Worm (Caenorhabditis elegans): ENCODE measurements around the gene T01B11.1.

The T01B11.1 gene

DNA sequence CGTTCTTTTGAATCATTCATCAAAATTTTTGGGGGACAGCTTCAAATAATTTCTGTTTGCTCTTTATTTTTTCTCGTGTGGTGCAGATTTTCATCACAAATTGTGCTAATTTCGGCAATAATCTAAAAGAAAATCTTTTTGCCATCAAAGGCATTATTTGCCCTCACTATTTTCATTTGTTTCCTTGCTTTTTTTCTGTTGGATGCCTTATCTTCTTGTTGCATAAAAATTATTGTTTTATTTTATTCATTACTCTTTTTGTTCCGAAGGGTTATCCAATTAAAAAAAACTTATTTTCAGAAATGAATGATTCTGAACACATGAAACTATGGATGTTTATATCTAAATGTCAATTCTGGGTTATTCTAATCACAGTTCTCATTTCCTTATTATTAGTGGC, at the start of gene T01B11.1:
Gene T01B11.1, plus strand, starts transcription at position 301 of the 400 bp plus-strand sequence.
- TF ChIP-seq nhr-23 (tag; optimal IDR thresholded peaks at IDR 0.05) (no peak), nhr-129 (tag; optimal IDR thresholded peaks at IDR 0.05) (no peak), nhr-6 (tag; optimal IDR thresholded peaks at IDR 0.05) (no peak), ceh-82 (tag; optimal IDR thresholded peaks at IDR 0.05) (no peak), unc-62 (GFP tag; optimal IDR thresholded peaks at IDR 0.05) (no peak), mbf-1 (tag; optimal IDR thresholded peaks at IDR 0.05) (no peak), ztf-4 (tag; optimal IDR thresholded peaks at IDR 0.05) (no peak), nhr-12 (tag; optimal IDR thresholded peaks at IDR 0.05) (no peak), sma-3 (GFP tag; optimal IDR thresholded peaks at IDR 0.05) (no peak), nhr-237 (tag; optimal IDR thresholded peaks at IDR 0.05) (no peak), sem-4 (tag; optimal IDR thresholded peaks at IDR 0.05) (no peak), crh-2 (tag; optimal IDR thresholded peaks at IDR 0.05) (no peak), mab-5 (tag; optimal IDR thresholded peaks at IDR 0.05) (no peak)

DNA sequence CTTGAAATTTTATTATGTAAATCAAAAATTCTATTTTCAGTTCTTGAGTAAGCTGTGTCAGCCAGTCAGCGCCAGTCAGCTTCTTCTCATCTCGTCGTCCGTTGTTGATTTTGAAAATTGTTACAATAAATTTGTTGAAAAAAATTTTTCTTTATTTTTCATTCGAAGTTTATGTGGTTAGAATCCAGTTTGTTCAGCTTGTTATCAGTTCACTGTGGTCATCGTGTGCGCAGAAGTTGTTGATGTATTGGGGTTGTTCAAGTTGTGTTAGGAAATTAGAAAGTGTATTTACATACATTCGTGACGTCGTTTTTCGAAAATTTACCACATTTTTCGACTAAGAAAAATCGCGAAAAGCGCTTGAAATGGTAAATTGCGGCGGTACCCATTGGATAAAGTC, 49.2 kb upstream of the T01B11.1 start:
- no peak for TF ChIP-seq mab-5 (tag; optimal IDR thresholded peaks at IDR 0.05)

DNA sequence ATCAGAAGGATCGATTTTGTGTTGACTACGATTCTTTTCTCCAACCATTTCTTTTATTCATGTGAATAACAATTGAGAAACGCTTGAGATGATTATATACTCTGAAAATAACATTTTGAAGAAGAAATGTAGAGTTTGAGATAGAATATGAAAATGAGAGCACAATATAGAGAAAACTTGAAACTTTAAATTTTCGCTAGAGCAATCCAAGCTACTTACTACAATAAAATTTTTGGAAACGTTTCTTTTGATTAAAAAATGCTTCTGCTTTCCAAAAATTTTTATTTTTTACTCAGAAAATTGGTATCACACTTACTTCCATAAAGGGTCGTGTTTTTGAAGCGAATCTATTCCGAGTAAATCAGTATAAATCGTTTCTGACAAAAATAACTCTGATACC, 26.0 kb upstream of the T01B11.1 start, which contains the start of gene M116.5:
Gene M116.5, minus strand, starts transcription at position 101 of the 400 bp plus-strand sequence.
- no peak for TF ChIP-seq ceh-82 (tag; optimal IDR thresholded peaks at IDR 0.05)

DNA sequence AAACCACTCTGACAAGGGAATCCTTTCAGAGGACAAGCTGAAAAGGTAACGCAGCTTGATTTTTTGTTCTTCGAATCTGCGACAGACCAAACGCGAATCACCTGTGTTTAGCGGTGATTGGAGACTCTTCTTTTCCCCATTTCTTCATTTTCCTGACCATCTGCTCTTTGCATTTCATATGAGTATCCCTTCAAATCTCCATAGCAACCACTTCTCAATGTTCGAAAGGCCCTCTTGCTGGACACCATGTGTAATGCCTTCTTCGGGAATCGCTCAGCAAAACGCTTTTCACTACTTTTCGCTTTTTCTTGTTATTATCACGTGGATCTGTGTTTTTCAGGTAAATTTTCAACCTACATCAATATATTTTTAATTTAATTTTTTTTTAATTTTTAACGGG, 20.5 kb upstream of the T01B11.1 start, which contains the start of the genes T26A8.3 and tmem-231:
Gene T26A8.3, minus strand, starts transcription at position 101 of the 400 bp plus-strand sequence.
Gene tmem-231, plus strand, starts transcription at position 249 of the 400 bp plus-strand sequence.
- TF ChIP-seq unc-39 (tag; optimal IDR thresholded peaks at IDR 0.05) (no peak), mbf-1 (tag; optimal IDR thresholded peaks at IDR 0.05) (no peak), elt-1 (tag; optimal IDR thresholded peaks at IDR 0.05) (no peak), ceh-82 (tag; optimal IDR thresholded peaks at IDR 0.05) (no peak), nhr-25 (tag; optimal IDR thresholded peaks at IDR 0.05) (no peak), F13H6.1 (tag; optimal IDR thresholded peaks at IDR 0.05) (no peak), lin-13 (GFP tag; optimal IDR thresholded peaks at IDR 0.05) (no peak), egl-27 (tag; optimal IDR thresholded peaks at IDR 0.05) (no peak), C34F6.9 (tag; optimal IDR thresholded peaks at IDR 0.05) (no peak), nhr-12 (tag; optimal IDR thresholded peaks at IDR 0.05) (no peak), lin-11 (tag; optimal IDR thresholded peaks at IDR 0.05) (no peak), unc-55 (GFP tag; optimal IDR thresholded peaks at IDR 0.05) (no peak), mdl-1 (tag; optimal IDR thresholded peaks at IDR 0.05) (no peak), ztf-4 (tag; optimal IDR thresholded peaks at IDR 0.05) (no peak), aly-2 (tag; optimal IDR thresholded peaks at IDR 0.05) (no peak), nhr-129 (tag; optimal IDR thresholded peaks at IDR 0.05) (no peak)

DNA sequence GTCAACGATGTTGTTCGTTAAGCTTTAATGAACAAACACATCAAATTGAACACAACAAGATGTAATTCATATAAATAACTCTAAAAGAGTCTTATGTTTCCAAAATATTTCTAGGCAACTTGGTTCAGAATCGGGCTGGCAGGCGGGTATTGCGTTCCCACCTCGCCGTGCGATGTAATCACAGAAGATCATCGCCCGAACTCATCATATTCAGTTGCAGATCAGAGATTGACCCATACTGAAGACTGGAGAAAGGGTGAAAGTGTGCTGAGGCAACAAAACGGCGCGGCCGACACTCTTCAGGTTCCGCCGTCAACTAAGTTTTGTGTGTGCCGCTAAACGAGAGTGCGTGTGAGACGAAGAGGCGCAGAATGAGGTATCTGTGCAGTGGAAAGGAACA, 18.5 kb upstream of the T01B11.1 start:
- TF ChIP-seq sem-4 (tag; optimal IDR thresholded peaks at IDR 0.05), result peak; percentile 44
- no peak for TF ChIP-seq alr-1 (tag; optimal IDR thresholded peaks at IDR 0.05)
- no peak for TF ChIP-seq aly-2 (tag; optimal IDR thresholded peaks at IDR 0.05)
- peak; percentile 76 for TF ChIP-seq blmp-1 (tag; optimal IDR thresholded peaks at IDR 0.05; ENCODE audit: insufficient read depth)
- TF ChIP-seq nhr-25 (tag; optimal IDR thresholded peaks at IDR 0.05), result peak; percentile 61
- peak; percentile 99 for TF ChIP-seq snpc-4 (tag; optimal IDR thresholded peaks at IDR 0.05)
- TF ChIP-seq Y55F3AM.14 (GFP tag; optimal IDR thresholded peaks at IDR 0.05), result peak; percentile 81
- TF ChIP-seq F13H6.1 (tag; optimal IDR thresholded peaks at IDR 0.05), result peak; percentile 81
- TF ChIP-seq ama-1 (optimal IDR thresholded peaks at IDR 0.05), result peak; percentile 98
- TF ChIP-seq ztf-11 (tag; optimal IDR thresholded peaks at IDR 0.05), result no peak
- TF ChIP-seq unc-55 (GFP tag; optimal IDR thresholded peaks at IDR 0.05), result peak; percentile 61
- peak; percentile 60 for TF ChIP-seq C34F6.9 (tag; optimal IDR thresholded peaks at IDR 0.05)
- TF ChIP-seq mab-5 (tag; optimal IDR thresholded peaks at IDR 0.05), result peak; percentile 51
- no peak for TF ChIP-seq ceh-82 (tag; optimal IDR thresholded peaks at IDR 0.05)
- TF ChIP-seq ztf-4 (tag; optimal IDR thresholded peaks at IDR 0.05), result peak; percentile 46
- TF ChIP-seq crh-2 (tag; optimal IDR thresholded peaks at IDR 0.05), result peak; percentile 72
- peak; percentile 89 for TF ChIP-seq sma-9 (GFP tag; optimal IDR thresholded peaks at IDR 0.05)
- TF ChIP-seq sma-9 (tag; optimal IDR thresholded peaks at IDR 0.05), result no peak
- TF ChIP-seq gmeb-1 (tag; optimal IDR thresholded peaks at IDR 0.05), result peak; percentile 77
- no peak for TF ChIP-seq nhr-23 (tag; optimal IDR thresholded peaks at IDR 0.05)
- TF ChIP-seq nhr-11 (tag; optimal IDR thresholded peaks at IDR 0.05), result no peak
- peak; percentile 68 for TF ChIP-seq egl-27 (tag; optimal IDR thresholded peaks at IDR 0.05)
- peak; percentile 66 for TF ChIP-seq nhr-129 (tag; optimal IDR thresholded peaks at IDR 0.05)
- peak; percentile 45 for TF ChIP-seq ceh-16 (tag; optimal IDR thresholded peaks at IDR 0.05)
- TF ChIP-seq R02D3.7 (tag; optimal IDR thresholded peaks at IDR 0.05), result peak; percentile 39
- TF ChIP-seq nhr-77 (tag; optimal IDR thresholded peaks at IDR 0.05), result peak; percentile 18
- peak; percentile 27 for TF ChIP-seq nhr-10 (tag; optimal IDR thresholded peaks at IDR 0.05)
- TF ChIP-seq nhr-12 (tag; optimal IDR thresholded peaks at IDR 0.05), result no peak
- no peak for TF ChIP-seq unc-62 (GFP tag; optimal IDR thresholded peaks at IDR 0.05)
- peak; percentile 82 to 88 for TF ChIP-seq lsy-2 (tag; optimal IDR thresholded peaks at IDR 0.05)
- TF ChIP-seq lin-11 (tag; optimal IDR thresholded peaks at IDR 0.05), result peak; percentile 69
- TF ChIP-seq elt-3 (tag; optimal IDR thresholded peaks at IDR 0.05), result no peak
- TF ChIP-seq fos-1 (tag; optimal IDR thresholded peaks at IDR 0.05), result peak; percentile 86
- peak; percentile 95 for TF ChIP-seq sma-3 (GFP tag; optimal IDR thresholded peaks at IDR 0.05)
- peak; percentile 65 for TF ChIP-seq lin-13 (GFP tag; optimal IDR thresholded peaks at IDR 0.05)
- TF ChIP-seq lin-39 (tag; optimal IDR thresholded peaks at IDR 0.05), result no peak
- TF ChIP-seq mdl-1 (tag; optimal IDR thresholded peaks at IDR 0.05), result peak in 1 of 2 experiments; percentile 39

Data from whole organism, L2 larva.